Worm (Caenorhabditis elegans) whole organism, young adult: ENCODE data around the gene F26A1.1.
A peak's percentile ranks its signal among the peaks of the same experiment; 100 is the strongest.

ENCODE experiments used
- B0336.3 ChIP-seq: fragments of 200-800 bp; sonication (Bioruptor generic); IDR thresholded peaks from 2 replicates; pipeline ENCODE4 v1.3.6; 2022; ENCODE audit warnings: missing genetic modification characterization, missing compliant biosample characterization
- C06A6.2 ChIP-seq: fragments of 200-800 bp; sonication (Bioruptor generic); conservative IDR thresholded peaks from 2 replicates; pipeline ENCODE4 v1.3.6; 2022; ENCODE audit warnings: missing genetic modification characterization, missing compliant biosample characterization
- C17E4.6 ChIP-seq: fragments of 200-800 bp; sonication (Bioruptor generic); IDR thresholded peaks from 2 replicates; pipeline ENCODE4 v1.3.6; 2022; ENCODE audit warnings: missing genetic modification reagents, missing genetic modification characterization, missing compliant biosample characterization
- F10E7.11 ChIP-seq: sonication (generic microtip); optimal IDR thresholded peaks from 2 replicates; lab custom pipeline; 2017; ENCODE audit warnings: mild to moderate bottlenecking, missing genetic modification characterization, moderate library complexity, missing compliant biosample characterization
- F22D6.2 ChIP-seq: sonication (generic microtip); optimal IDR thresholded peaks from 2 replicates; lab custom pipeline; 2016; ENCODE audit warnings: mild to moderate bottlenecking, missing genetic modification characterization, missing compliant biosample characterization
- F33H1.4 ChIP-seq: fragments of 200-800 bp; sonication (Bioruptor generic); IDR thresholded peaks from 2 replicates; pipeline ENCODE4 v1.3.6; 2022; ENCODE audit warnings: missing genetic modification reagents, missing genetic modification characterization, missing compliant biosample characterization
- F52B5.7 ChIP-seq: sonication (generic microtip); optimal IDR thresholded peaks from 2 replicates; lab custom pipeline; 2016; ENCODE audit warnings: mild to moderate bottlenecking, missing genetic modification characterization, missing compliant biosample characterization
- F55B11.4 ChIP-seq: sonication (generic microtip); optimal IDR thresholded peaks from 2 replicates; lab custom pipeline; 2016; ENCODE audit warnings: missing compliant biosample characterization, missing genetic modification characterization, borderline replicate concordance; ENCODE audit not compliant: insufficient read depth
- F57A8.1 ChIP-seq: fragments of 200-800 bp; sonication (Bioruptor generic); optimal IDR thresholded peaks from 2 replicates; lab custom pipeline; 2018; ENCODE audit warnings: mild to moderate bottlenecking, missing genetic modification characterization, moderate library complexity, missing compliant biosample characterization
- T07F8.4 ChIP-seq: sonication (generic microtip); optimal IDR thresholded peaks from 2 replicates; lab custom pipeline; 2016; ENCODE audit warnings: mild to moderate bottlenecking, missing genetic modification characterization, moderate library complexity, missing compliant biosample characterization
- T26A5.8 ChIP-seq: sonication (generic microtip); optimal IDR thresholded peaks from 2 replicates; lab custom pipeline; 2016; ENCODE audit warnings: missing genetic modification characterization, missing compliant biosample characterization
- Y79H2A.3 ChIP-seq: fragments of 200-800 bp; sonication (Bioruptor generic); conservative IDR thresholded peaks from 2 replicates; pipeline ENCODE4 v1.3.6; 2022; ENCODE audit warnings: missing genetic modification reagents, missing genetic modification characterization, missing compliant biosample characterization
- ZK185.1 ChIP-seq: sonication (generic microtip); optimal IDR thresholded peaks from 2 replicates; lab custom pipeline; 2016; ENCODE audit warnings: mild to moderate bottlenecking, missing genetic modification characterization, missing compliant biosample characterization; ENCODE audit not compliant: poor library complexity, severe bottlenecking
- ama-1 ChIP-seq, 3 experiments: fragments of 150-350 bp in 1 of 3; sonication (generic microtip) in 2 of 3; optimal IDR thresholded peaks; 2 replicates each; lab custom pipeline; 2014 to 2018; ENCODE audit warnings: missing biosample characterization in 2 of 3, missing genetic modification characterization in 2 of 3, missing genetic modification reagents in 2 of 3
- atf-7 ChIP-seq: sonication (generic microtip); optimal IDR thresholded peaks from 2 replicates; lab custom pipeline; 2017; ENCODE audit warnings: mild to moderate bottlenecking, missing genetic modification characterization, missing compliant biosample characterization
- athp-1 ChIP-seq: sonication (generic microtip); optimal IDR thresholded peaks from 2 replicates; lab custom pipeline; 2017; ENCODE audit warnings: mild to moderate bottlenecking, missing genetic modification characterization, missing compliant biosample characterization
- cebp-1 ChIP-seq, 2 experiments: fragments of 200-800 bp in 1 of 2; sonication (Bioruptor generic) in 1 of 2; sonication (generic microtip) in 1 of 2; IDR thresholded peaks in 1 of 2; optimal IDR thresholded peaks in 1 of 2; 2 replicates each; pipeline versions ENCODE4 v1.3.6 to Lab custom; 2017 to 2022; ENCODE audit warnings: missing compliant biosample characterization in 2 of 2, missing genetic modification characterization in 2 of 2, mild to moderate bottlenecking in 1 of 2, missing genetic modification reagents in 1 of 2, moderate library complexity in 1 of 2
- cebp-2 ChIP-seq: fragments of 200-800 bp; sonication (Bioruptor generic); IDR thresholded peaks from 2 replicates; pipeline ENCODE4 v1.3.6; 2022; ENCODE audit warnings: missing genetic modification characterization, missing compliant biosample characterization
- ceh-27 ChIP-seq: fragments of 200-800 bp; sonication (Bioruptor generic); optimal IDR thresholded peaks from 2 replicates; lab custom pipeline; 2018; ENCODE audit warnings: mild to moderate bottlenecking, missing genetic modification characterization, moderate library complexity, missing compliant biosample characterization
- ceh-91 ChIP-seq: fragments of 200-800 bp; sonication (Bioruptor generic); IDR thresholded peaks from 2 replicates; pipeline ENCODE4 v1.3.6; 2022; ENCODE audit warnings: missing genetic modification reagents, missing genetic modification characterization, missing compliant biosample characterization
- dox-1 ChIP-seq: fragments of 200-800 bp; sonication (Bioruptor generic); IDR thresholded peaks from 2 replicates; pipeline ENCODE4 v1.3.6; 2022; ENCODE audit warnings: missing genetic modification reagents, missing genetic modification characterization, missing compliant biosample characterization
- lin-26 ChIP-seq: fragments of 200-800 bp; sonication (Bioruptor generic); IDR thresholded peaks from 2 replicates; pipeline ENCODE4 v1.3.6; 2022; ENCODE audit warnings: missing genetic modification reagents, missing genetic modification characterization, missing compliant biosample characterization
- lsl-1 ChIP-seq: fragments of 200-800 bp; sonication (Bioruptor generic); optimal IDR thresholded peaks from 2 replicates; lab custom pipeline; 2018; ENCODE audit warnings: mild to moderate bottlenecking, missing genetic modification characterization, moderate library complexity, missing compliant biosample characterization
- mxl-1 ChIP-seq: sonication (generic microtip); optimal IDR thresholded peaks from 2 replicates; lab custom pipeline; 2016; ENCODE audit warnings: missing genetic modification characterization, missing compliant biosample characterization
- nfya-2 ChIP-seq: fragments of 200-800 bp; sonication (Bioruptor generic); IDR thresholded peaks from 2 replicates; pipeline ENCODE4 v1.3.6; 2022; ENCODE audit warnings: missing genetic modification reagents, missing genetic modification characterization, missing compliant biosample characterization
- nfyb-1 ChIP-seq: fragments of 200-800 bp; sonication (Bioruptor generic); IDR thresholded peaks from 2 replicates; pipeline ENCODE4 v1.3.6; 2022; ENCODE audit warnings: missing genetic modification reagents, missing genetic modification characterization, missing compliant biosample characterization
- nhr-120 ChIP-seq: fragments of 200-800 bp; sonication (Bioruptor generic); IDR thresholded peaks from 2 replicates; pipeline ENCODE4 v1.3.6; 2022; ENCODE audit warnings: missing genetic modification characterization, missing compliant biosample characterization
- nhr-179 ChIP-seq: sonication (generic microtip); optimal IDR thresholded peaks from 2 replicates; lab custom pipeline; 2016; ENCODE audit warnings: mild to moderate bottlenecking, missing genetic modification characterization, missing compliant biosample characterization
- pbrm-1 ChIP-seq: fragments of 200-800 bp; sonication (Bioruptor generic); IDR thresholded peaks from 2 replicates; pipeline ENCODE4 v1.3.6; 2022; ENCODE audit warnings: missing genetic modification reagents, missing genetic modification characterization, missing compliant biosample characterization
- pha-4 ChIP-seq: fragments of 150-350 bp; sonication (generic microtip); optimal IDR thresholded peaks from 2 replicates; lab custom pipeline; 2014; ENCODE audit warnings: missing biosample characterization, missing genetic modification reagents, missing genetic modification characterization
- rcor-1 ChIP-seq: fragments of 200-800 bp; sonication (Bioruptor generic); IDR thresholded peaks from 2 replicates; pipeline ENCODE4 v1.3.6; 2022; ENCODE audit warnings: missing genetic modification reagents, missing genetic modification characterization, missing compliant biosample characterization
- rec-8 ChIP-seq, 2 experiments: sonication (generic microtip); optimal IDR thresholded peaks; 2 replicates each; lab custom pipeline; 2016; ENCODE audit warnings: mild to moderate bottlenecking in 2 of 2, missing genetic modification characterization in 2 of 2, missing genetic modification reagents in 2 of 2, missing genotype in 2 of 2, missing biosample characterization in 1 of 2, missing compliant biosample characterization in 1 of 2, moderate library complexity in 1 of 2
- repo-1 ChIP-seq: sonication (generic microtip); optimal IDR thresholded peaks from 2 replicates; lab custom pipeline; 2017; ENCODE audit warnings: mild to moderate bottlenecking, missing genetic modification characterization, missing compliant biosample characterization
- snpc-3.4 ChIP-seq: sonication (generic microtip); optimal IDR thresholded peaks from 2 replicates; lab custom pipeline; 2017; ENCODE audit warnings: missing genetic modification characterization, mild to moderate bottlenecking, missing compliant biosample characterization, antibody characterized with exemption, moderate library complexity, missing genotype, missing genetic modification reagents
- tlf-1 ChIP-seq: fragments of 200-800 bp; sonication (Bioruptor generic); optimal IDR thresholded peaks from 2 replicates; lab custom pipeline; 2018; ENCODE audit warnings: mild to moderate bottlenecking, missing genetic modification characterization, missing compliant biosample characterization
- unc-130 ChIP-seq: sonication (generic microtip); optimal IDR thresholded peaks from 2 replicates; lab custom pipeline; 2016; ENCODE audit warnings: missing genetic modification reagents, missing genetic modification characterization, missing compliant biosample characterization
- xnd-1 ChIP-seq: sonication (generic microtip); optimal IDR thresholded peaks from 2 replicates; lab custom pipeline; 2016; ENCODE audit warnings: missing genotype, missing genetic modification reagents, missing genetic modification characterization, missing compliant biosample characterization
- ztf-22 ChIP-seq: fragments of 200-800 bp; sonication (Bioruptor generic); optimal IDR thresholded peaks from 2 replicates; lab custom pipeline; 2018; ENCODE audit warnings: mild to moderate bottlenecking, missing genetic modification characterization, moderate library complexity, missing compliant biosample characterization
- ztf-25 ChIP-seq: fragments of 200-800 bp; sonication (Bioruptor generic); IDR thresholded peaks from 2 replicates; pipeline ENCODE4 v1.3.6; 2022; ENCODE audit warnings: missing genetic modification reagents, missing genetic modification characterization, missing compliant biosample characterization
- ztf-28 ChIP-seq: fragments of 200-800 bp; sonication (Bioruptor generic); IDR thresholded peaks from 2 replicates; pipeline ENCODE4 v1.3.6; 2022; ENCODE audit warnings: missing genetic modification reagents, missing genetic modification characterization, missing compliant biosample characterization
- ztf-3 ChIP-seq: fragments of 200-800 bp; sonication (Bioruptor generic); optimal IDR thresholded peaks from 2 replicates; lab custom pipeline; 2018; ENCODE audit warnings: mild to moderate bottlenecking, missing genetic modification characterization, missing compliant biosample characterization

F26A1.1 gene

ce11 chrIII:4856109-4856508 is 5.8 kb downstream of the F26A1.1 start, which contains the start of gene C35D10.7 (continued):
- TF ChIP-seq ztf-25 (no peak), cebp-1 (GFP tag; IDR thresholded peaks at IDR 0.05; lab: Robert Waterston, UW) (no peak), cebp-1 (tag; optimal IDR thresholded peaks at IDR 0.05; lab: Kevin White, UChicago) (no peak), xnd-1 (tag; lab: Kevin White, UChicago) (peak; percentile 14), ztf-3 (GFP tag; lab: Kevin White, UChicago) (no peak), atf-7 (tag; lab: Kevin White, UChicago) (no peak), F22D6.2 (no peak)

ce11 chrIII:4856992-4857391 is 6.7 kb downstream of the F26A1.1 start:
- no peak for TF ChIP-seq ama-1 (optimal IDR thresholded peaks at IDR 0.05; lab: Kevin White, UChicago)
- no peak for TF ChIP-seq ama-1 (GFP tag; optimal IDR thresholded peaks at IDR 0.05; lab: Kevin White, UChicago)
- no peak for TF ChIP-seq Y79H2A.3
- TF ChIP-seq snpc-3.4 = no peak
- TF ChIP-seq rcor-1 = no peak
- TF ChIP-seq nhr-120 (GFP tag; lab: Robert Waterston, UW) = no peak
- TF ChIP-seq F33H1.4 (GFP tag; lab: Robert Waterston, UW) = no peak
- no peak for TF ChIP-seq ztf-28 (GFP tag; lab: Robert Waterston, UW)
- no peak for TF ChIP-seq F55B11.4 (tag; lab: Kevin White, UChicago)
- TF ChIP-seq nfya-2 = no peak
- no peak for TF ChIP-seq B0336.3
- no peak for TF ChIP-seq ceh-27 (GFP tag; lab: Kevin White, UChicago)
- no peak for TF ChIP-seq F57A8.1
- no peak for TF ChIP-seq pha-4 (tag; lab: Kevin White, UChicago)
- no peak for TF ChIP-seq lsl-1 (GFP tag; lab: Kevin White, UChicago)
- no peak for TF ChIP-seq ZK185.1 (tag; lab: Kevin White, UChicago)
- no peak for TF ChIP-seq T26A5.8 (tag; lab: Kevin White, UChicago)
- no peak for TF ChIP-seq T07F8.4

- TF ChIP-seq nhr-179 (tag; lab: Kevin White, UChicago) = no peak
- no peak for TF ChIP-seq repo-1
- no peak for TF ChIP-seq ztf-22 (GFP tag; lab: Kevin White, UChicago)
- no peak for TF ChIP-seq tlf-1 (GFP tag; lab: Kevin White, UChicago)
- TF ChIP-seq F10E7.11 (tag; lab: Kevin White, UChicago) = no peak
Measured at ce11 chrIII:4859039-4859438, 8.7 kb downstream of the F26A1.1 start, which contains the start of gene C35D10.6. TSS of gene C35D10.6 (plus strand) at chrIII:4859339.

- TF ChIP-seq rec-8 (tag; optimal IDR thresholded peaks at IDR 0.05; lab: Kevin White, UChicago) (peak in 1 of 2 experiments; percentile 20), cebp-2 (no peak), C06A6.2 (GFP tag; lab: Robert Waterston, UW) (no peak), F52B5.7 (tag; lab: Kevin White, UChicago) (no peak), dox-1 (GFP tag; lab: Robert Waterston, UW) (no peak), lin-26 (GFP tag; lab: Robert Waterston, UW) (no peak), pbrm-1 (GFP tag; lab: Robert Waterston, UW) (no peak), mxl-1 (no peak), nfyb-1 (GFP tag; lab: Robert Waterston, UW) (no peak), C17E4.6 (GFP tag; lab: Robert Waterston, UW) (no peak), unc-130 (GFP tag; lab: Kevin White, UChicago) (peak; percentile 10), athp-1 (no peak), B0336.3 (no peak), ceh-91 (GFP tag; lab: Robert Waterston, UW) (no peak)
Measured at ce11 chrIII:4861744-4862401, 11.6 kb downstream of the F26A1.1 start, which contains the start of the genes C35D10.10 and C35D10.5. TSS of gene C35D10.10 (minus strand) at chrIII:4861794. TSS of gene C35D10.5 (plus strand) at chrIII:4862351.
